Worm (Caenorhabditis elegans): Measurements from ENCODE around the gene npl-4.2.

npl-4.2 gene

DNA sequence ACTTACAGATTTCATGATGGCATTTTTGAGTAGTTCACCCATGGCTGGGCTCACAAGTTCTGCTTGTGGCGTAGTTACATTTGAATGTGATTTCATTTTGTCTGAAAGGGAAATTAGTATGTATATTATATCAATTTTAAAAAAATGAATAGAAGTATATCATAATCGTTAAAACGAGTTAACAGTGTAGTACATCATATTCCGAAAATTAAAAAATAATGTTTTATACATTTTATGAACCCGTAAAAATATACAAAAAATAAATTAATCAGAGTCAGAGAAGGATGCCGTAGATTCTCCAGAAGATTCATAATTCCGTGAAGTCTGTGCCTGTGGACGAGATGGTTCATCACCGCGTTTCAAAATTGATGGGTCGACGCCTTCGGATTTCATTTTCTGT lies 24.3 kb downstream of the npl-4.2 start, which contains the start of gene F59E12.9:
F59E12.9 (minus strand) TSS at position 101 of the 400 bp plus-strand sequence.
- TF ChIP-seq mdl-1 (tag; optimal IDR thresholded peaks at IDR 0.05) (no peak), nhr-23 (tag; optimal IDR thresholded peaks at IDR 0.05) (no peak), elt-2 (tag; optimal IDR thresholded peaks at IDR 0.05) (no peak), nhr-28 (tag; optimal IDR thresholded peaks at IDR 0.05) (no peak), mml-1 (tag; optimal IDR thresholded peaks at IDR 0.05) (no peak), nhr-11 (tag; optimal IDR thresholded peaks at IDR 0.05) (no peak), ama-1 (optimal IDR thresholded peaks at IDR 0.05) (no peak), R02D3.7 (tag; optimal IDR thresholded peaks at IDR 0.05) (no peak), nhr-67 (tag; optimal IDR thresholded peaks at IDR 0.05) (no peak)

DNA sequence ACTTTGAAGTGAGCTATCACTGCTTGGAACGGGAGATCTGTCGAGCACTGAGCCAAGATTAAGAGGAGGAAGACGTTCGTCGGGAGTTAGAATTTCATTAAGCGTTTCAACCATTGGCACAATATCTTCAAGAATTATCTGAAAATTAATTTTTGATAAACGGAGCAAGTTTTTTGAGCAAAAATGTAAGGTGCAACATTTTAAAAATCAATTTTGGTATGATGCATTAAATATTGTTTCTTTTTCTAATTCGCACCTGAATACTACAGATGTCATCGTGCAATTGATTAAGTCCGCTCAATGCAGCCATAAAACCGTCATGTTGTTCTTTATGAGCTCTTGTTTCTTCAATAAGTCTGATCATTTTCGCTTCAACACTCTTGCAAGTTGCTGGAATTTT lies 25.6 kb downstream of the npl-4.2 start, which contains the start of gene ddl-1:
ddl-1 (minus strand) TSS at position 101 of the 400 bp plus-strand sequence.
- TF ChIP-seq unc-39 (tag; optimal IDR thresholded peaks at IDR 0.05) (no peak), daf-12 (tag; optimal IDR thresholded peaks at IDR 0.05) (no peak), ceh-28 (tag; optimal IDR thresholded peaks at IDR 0.05) (no peak), mdl-1 (tag; optimal IDR thresholded peaks at IDR 0.05) (no peak), ceh-9 (tag; optimal IDR thresholded peaks at IDR 0.05) (no peak), eor-1 (tag; optimal IDR thresholded peaks at IDR 0.05) (no peak), nhr-11 (tag; optimal IDR thresholded peaks at IDR 0.05) (no peak), pqm-1 (tag; optimal IDR thresholded peaks at IDR 0.05) (no peak), pha-4 (tag; optimal IDR thresholded peaks at IDR 0.05) (no peak), ama-1 (optimal IDR thresholded peaks at IDR 0.05) (no peak), nhr-12 (tag; optimal IDR thresholded peaks at IDR 0.05) (no peak), elt-1 (tag; optimal IDR thresholded peaks at IDR 0.05) (no peak), sea-2 (GFP tag; optimal IDR thresholded peaks at IDR 0.05) (no peak), zag-1 (tag; optimal IDR thresholded peaks at IDR 0.05) (no peak), lin-15B (tag; optimal IDR thresholded peaks at IDR 0.05) (no peak), lsy-12 (tag; optimal IDR thresholded peaks at IDR 0.05) (no peak), elt-2 (tag; optimal IDR thresholded peaks at IDR 0.05) (no peak), nhr-28 (tag; optimal IDR thresholded peaks at IDR 0.05) (no peak), nhr-67 (tag; optimal IDR thresholded peaks at IDR 0.05) (no peak), aly-2 (tag; optimal IDR thresholded peaks at IDR 0.05) (no peak)

DNA sequence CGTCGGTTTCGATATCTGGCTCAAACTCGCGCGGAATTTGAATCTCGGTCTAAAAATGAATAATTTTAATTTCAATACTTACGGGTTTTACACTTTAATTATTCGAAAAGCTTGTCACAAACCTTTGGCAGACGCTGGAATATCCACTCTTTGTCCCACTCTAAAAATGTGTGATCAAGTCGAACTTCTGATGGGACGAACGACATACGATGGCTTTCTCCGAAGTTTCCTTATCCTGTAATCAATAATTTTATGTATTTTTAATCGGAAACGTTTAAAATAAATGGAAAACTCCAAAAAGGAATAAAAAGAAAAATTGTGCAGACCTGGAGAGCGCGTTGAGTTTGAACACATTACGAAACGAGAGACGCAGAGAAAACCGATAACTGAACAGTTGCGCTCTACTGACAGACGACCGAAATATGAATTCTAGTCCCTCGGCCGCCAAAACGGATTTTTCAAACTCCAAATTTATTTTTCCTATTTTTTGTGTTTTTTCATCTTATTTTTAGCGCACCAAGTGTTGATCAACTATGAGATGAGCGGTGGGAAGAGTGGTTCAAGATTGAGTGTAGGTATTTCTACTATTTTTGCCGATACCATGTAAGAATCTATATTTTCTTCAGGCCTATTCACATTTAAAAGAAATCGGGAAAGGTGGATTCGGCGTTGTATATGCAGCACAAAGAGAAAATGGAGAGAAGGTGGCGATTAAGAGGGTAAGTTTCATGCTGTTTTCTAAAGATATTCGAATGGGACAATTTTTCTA lies 26.7 kb downstream of the npl-4.2 start, which contains the start of the genes sam-4, F59E12.17 and zyg-1:
sam-4 (minus strand) TSS at position 51 of the 769 bp plus-strand sequence.
F59E12.17 (minus strand) TSS at position 235 of the 769 bp plus-strand sequence.
zyg-1 (plus strand) TSS at position 513 of the 769 bp plus-strand sequence.
- TF ChIP-seq lin-15B (tag; optimal IDR thresholded peaks at IDR 0.05) (peak; percentile 95), nhr-67 (tag; optimal IDR thresholded peaks at IDR 0.05) (no peak), nhr-43 (tag; optimal IDR thresholded peaks at IDR 0.05; ENCODE audit: poor library complexity, severe bottlenecking) (peak; percentile 6), daf-12 (tag; optimal IDR thresholded peaks at IDR 0.05) (no peak), lin-39 (tag; optimal IDR thresholded peaks at IDR 0.05) (peak; percentile 74), aly-2 (tag; optimal IDR thresholded peaks at IDR 0.05) (no peak), ztf-4 (tag; optimal IDR thresholded peaks at IDR 0.05) (no peak), nhr-23 (tag; optimal IDR thresholded peaks at IDR 0.05) (peak; percentile 17), egl-5 (tag; optimal IDR thresholded peaks at IDR 0.05) (peak; percentile 63), elt-2 (tag; optimal IDR thresholded peaks at IDR 0.05) (peak; percentile 52), unc-62 (GFP tag; optimal IDR thresholded peaks at IDR 0.05) (no peak), ZK546.5 (tag; optimal IDR thresholded peaks at IDR 0.05) (no peak), nhr-12 (tag; optimal IDR thresholded peaks at IDR 0.05) (no peak), fkh-10 (GFP tag; optimal IDR thresholded peaks at IDR 0.05) (no peak), fkh-2 (tag; optimal IDR thresholded peaks at IDR 0.05) (no peak), fos-1 (tag; optimal IDR thresholded peaks at IDR 0.05) (no peak), nfya-1 (tag; optimal IDR thresholded peaks at IDR 0.05; ENCODE audit: insufficient read depth) (peak; percentile 90), nhr-11 (tag; optimal IDR thresholded peaks at IDR 0.05) (no peak), unc-39 (tag; optimal IDR thresholded peaks at IDR 0.05) (no peak), eor-1 (tag; optimal IDR thresholded peaks at IDR 0.05) (no peak), ztf-11 (tag; optimal IDR thresholded peaks at IDR 0.05) (no peak), ceh-82 (tag; optimal IDR thresholded peaks at IDR 0.05) (no peak), skn-1 (tag; optimal IDR thresholded peaks at IDR 0.05) (no peak), elt-3 (tag; optimal IDR thresholded peaks at IDR 0.05) (no peak), pqm-1 (tag; optimal IDR thresholded peaks at IDR 0.05) (peak; percentile 18), elt-1 (tag; optimal IDR thresholded peaks at IDR 0.05) (no peak), sea-2 (GFP tag; optimal IDR thresholded peaks at IDR 0.05) (no peak), nhr-25 (tag; optimal IDR thresholded peaks at IDR 0.05) (peak; percentile 51), pha-4 (tag; optimal IDR thresholded peaks at IDR 0.05) (peak; percentile 87), nhr-237 (tag; optimal IDR thresholded peaks at IDR 0.05) (no peak), R02D3.7 (tag; optimal IDR thresholded peaks at IDR 0.05) (no peak), hmg-11 (tag; optimal IDR thresholded peaks at IDR 0.05) (peak; percentile 35)

Measured in whole organism, L3 larva.